Fruit fly (Drosophila melanogaster): Measurements from ENCODE around the gene CG43163.
A peak's percentile ranks its signal among the peaks of the same experiment; 100 is the strongest.

The CG43163 gene

dm6 chr3L:8514768-8515167 is 7.8 kb upstream of the CG43163 start, which contains the start of gene CG6683:
TSS of gene CG6683 (minus strand) at chr3L:8514921.
- TF ChIP-seq Myc (optimal IDR thresholded peaks at IDR 0.05) (peak; percentile 63), usp (GFP tag; optimal IDR thresholded peaks at IDR 0.05) (no peak)

- TF ChIP-seq sv (GFP tag; optimal IDR thresholded peaks at IDR 0.05), result no peak
- TF ChIP-seq br (GFP tag; optimal IDR thresholded peaks at IDR 0.05), result no peak
- TF ChIP-seq brk (GFP tag; optimal IDR thresholded peaks at IDR 0.05), result no peak
- TF ChIP-seq tai (GFP tag; optimal IDR thresholded peaks at IDR 0.05), result no peak
- no peak for TF ChIP-seq GATAd (GFP tag; optimal IDR thresholded peaks at IDR 0.05)
- TF ChIP-seq pan (optimal IDR thresholded peaks at IDR 0.05), result no peak
- no peak for TF ChIP-seq CrebA (GFP tag; optimal IDR thresholded peaks at IDR 0.05; ENCODE audit: borderline replicate concordance)
- no peak for TF ChIP-seq CG32264 (GFP tag; optimal IDR thresholded peaks at IDR 0.05)
- TF ChIP-seq dsf (GFP tag; optimal IDR thresholded peaks at IDR 0.05; ENCODE audit: borderline replicate concordance), result no peak
- no peak for TF ChIP-seq h (GFP tag; optimal IDR thresholded peaks at IDR 0.05)
- no peak for TF ChIP-seq Dfd (GFP tag; optimal IDR thresholded peaks at IDR 0.05)
- TF ChIP-seq Vsx2 (GFP tag; optimal IDR thresholded peaks at IDR 0.05; ENCODE audit: partially characterized antibody), result no peak
- TF ChIP-seq jim (GFP tag; optimal IDR thresholded peaks at IDR 0.05), result no peak
- no peak for TF ChIP-seq dl (GFP tag; optimal IDR thresholded peaks at IDR 0.05; ENCODE audit: insufficient read depth in 1 of 2, partially characterized antibody in 2 of 2)
- no peak for TF ChIP-seq rgr (GFP tag; optimal IDR thresholded peaks at IDR 0.05)
- no peak for TF ChIP-seq Sp1 (GFP tag; optimal IDR thresholded peaks at IDR 0.05)
- TF ChIP-seq woc (GFP tag; optimal IDR thresholded peaks at IDR 0.05), result no peak
- TF ChIP-seq ey (GFP tag; optimal IDR thresholded peaks at IDR 0.05), result no peak
These were observed 6.3 kb upstream of the CG43163 start for dm6 chr3L:8513258-8513657.

- no peak for TF ChIP-seq lola (GFP tag; optimal IDR thresholded peaks at IDR 0.05)
- TF ChIP-seq dmrt93B (GFP tag; optimal IDR thresholded peaks at IDR 0.05), result no peak
- peak; percentile 46 for TF ChIP-seq Dif (GFP tag; optimal IDR thresholded peaks at IDR 0.05; ENCODE audit: partially characterized antibody)
These were observed 5.5 kb upstream of the CG43163 start, which contains the start of gene CG6765 for dm6 chr3L:8512428-8512827. TSS of gene CG6765 (plus strand) at chr3L:8512767.

DNA sequence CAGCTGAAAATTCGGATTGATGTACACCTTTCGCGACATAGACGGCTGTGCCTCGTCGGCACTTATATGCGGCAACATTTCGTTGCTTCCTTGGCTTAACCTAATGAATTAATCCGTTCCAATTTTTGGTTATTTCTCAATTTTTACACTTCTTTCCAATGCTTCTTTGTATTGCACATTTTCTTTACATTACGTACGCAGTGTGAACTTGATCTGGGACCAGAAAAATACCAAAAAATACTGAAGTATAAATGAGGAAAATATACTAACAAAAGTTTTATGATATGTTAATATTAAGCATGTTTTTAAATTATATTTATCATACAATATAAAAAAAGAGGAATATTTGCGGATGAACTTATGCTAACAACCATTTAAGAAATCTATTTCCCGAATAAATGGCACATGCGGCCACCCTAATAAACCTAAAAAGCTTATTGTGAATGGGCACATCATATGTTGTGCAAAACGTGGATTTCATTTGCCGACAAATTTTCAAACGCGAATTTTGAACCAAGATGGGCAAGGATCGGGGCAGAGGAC is 2.7 kb upstream of the CG43163 start, which contains the start of the genes ZC3H3 and Pus7:
Gene ZC3H3 (minus strand): TSS at position 197 of the 543 bp plus-strand sequence.
Gene Pus7 (plus strand): TSS at position 437 of the 543 bp plus-strand sequence.
- TF ChIP-seq psq (GFP tag; optimal IDR thresholded peaks at IDR 0.05), result peak; percentile 33
- TF ChIP-seq N (GFP tag; optimal IDR thresholded peaks at IDR 0.05), result no peak
- TF ChIP-seq Vsx2 (GFP tag; optimal IDR thresholded peaks at IDR 0.05; ENCODE audit: partially characterized antibody), result no peak
- peak; percentile 3 for TF ChIP-seq HLH106 (tag; optimal IDR thresholded peaks at IDR 0.05)
- no peak for TF ChIP-seq Mio (GFP tag; optimal IDR thresholded peaks at IDR 0.05)
- TF ChIP-seq Abd-B (GFP tag; optimal IDR thresholded peaks at IDR 0.05), result no peak
- TF ChIP-seq Myc (optimal IDR thresholded peaks at IDR 0.05), result peak; percentile 35
- no peak for TF ChIP-seq rgr (GFP tag; optimal IDR thresholded peaks at IDR 0.05)
- no peak for TF ChIP-seq CG32264 (GFP tag; optimal IDR thresholded peaks at IDR 0.05)
- no peak for TF ChIP-seq CrebA (GFP tag; optimal IDR thresholded peaks at IDR 0.05; ENCODE audit: borderline replicate concordance)

dm6 chr3L:8480944-8481343 is 26.0 kb downstream of the CG43163 start:
- no peak for TF ChIP-seq Abd-B (GFP tag; optimal IDR thresholded peaks at IDR 0.05)
- peak; percentile 18 for TF ChIP-seq h (GFP tag; optimal IDR thresholded peaks at IDR 0.05)
- TF ChIP-seq ey (GFP tag; optimal IDR thresholded peaks at IDR 0.05), result no peak
- peak in 1 of 2 experiments; percentile 4 for TF ChIP-seq foxo (GFP tag; optimal IDR thresholded peaks at IDR 0.05)
- TF ChIP-seq Mio (GFP tag; optimal IDR thresholded peaks at IDR 0.05), result no peak
- peak; percentile 34 for TF ChIP-seq fru (GFP tag; optimal IDR thresholded peaks at IDR 0.05)
- TF ChIP-seq Sp1 (GFP tag; optimal IDR thresholded peaks at IDR 0.05), result no peak
- TF ChIP-seq tai (GFP tag; optimal IDR thresholded peaks at IDR 0.05), result no peak
- TF ChIP-seq Dfd (GFP tag; optimal IDR thresholded peaks at IDR 0.05), result no peak
- TF ChIP-seq jim (GFP tag; optimal IDR thresholded peaks at IDR 0.05), result no peak
- TF ChIP-seq HLH106 (tag; optimal IDR thresholded peaks at IDR 0.05), result peak; percentile 4
- TF ChIP-seq woc (GFP tag; optimal IDR thresholded peaks at IDR 0.05), result peak; percentile 60
- no peak for TF ChIP-seq CG32264 (GFP tag; optimal IDR thresholded peaks at IDR 0.05)
- TF ChIP-seq psq (GFP tag; optimal IDR thresholded peaks at IDR 0.05), result no peak

Data from whole organism, wandering third instar larva.